Fruit fly (Drosophila melanogaster) whole organism, pupa: Measurements from ENCODE around the gene Mcr.

Source experiments
- CG10348 ChIP-seq: fragments of 200-800 bp; sonication (Bioruptor generic); IDR thresholded peaks from 2 replicates; pipeline ENCODE4 v1.3.6; 2022; ENCODE audit warnings: missing biosample characterization, missing genetic modification characterization
- CG12605 ChIP-seq: fragments of 200-800 bp; sonication (Bioruptor generic); IDR thresholded peaks from 2 replicates; pipeline ENCODE4 v1.3.6; 2022; ENCODE audit warnings: missing biosample characterization, missing genetic modification characterization
- CG13204 ChIP-seq: fragments of 200-800 bp; sonication (Bioruptor generic); optimal IDR thresholded peaks from 2 replicates; lab custom pipeline; 2018; ENCODE audit warnings: missing biosample characterization, mild to moderate bottlenecking, missing genetic modification characterization, moderate library complexity
- CG14655 ChIP-seq: fragments of 200-800 bp; sonication (Bioruptor generic); optimal IDR thresholded peaks from 3 replicates; lab custom pipeline; 2017; ENCODE audit warnings: mild to moderate bottlenecking, missing biosample characterization, missing genetic modification reagents, missing genetic modification characterization
- CG15710 ChIP-seq: fragments of 200-800 bp; sonication (Bioruptor generic); optimal IDR thresholded peaks from 2 replicates; lab custom pipeline; 2018; ENCODE audit warnings: missing biosample characterization, mild to moderate bottlenecking, missing genetic modification characterization, moderate library complexity
- CG17806 ChIP-seq: fragments of 200-800 bp; sonication (Bioruptor generic); optimal IDR thresholded peaks from 2 replicates; lab custom pipeline; 2018; ENCODE audit warnings: missing biosample characterization, mild to moderate bottlenecking, missing genetic modification characterization, moderate library complexity
- CG32121 ChIP-seq: fragments of 200-800 bp; sonication (Bioruptor generic); IDR thresholded peaks from 2 replicates; pipeline ENCODE4 v1.3.6; 2022; ENCODE audit warnings: missing biosample characterization, missing genetic modification characterization
- CG34367 ChIP-seq: fragments of 200-800 bp; sonication (Bioruptor generic); optimal IDR thresholded peaks from 2 replicates; lab custom pipeline; 2018; ENCODE audit warnings: missing biosample characterization, mild to moderate bottlenecking, missing genetic modification characterization
- CG4496 ChIP-seq: fragments of 200-800 bp; sonication (Bioruptor generic); IDR thresholded peaks from 3 replicates; pipeline ENCODE4 v1.3.6; 2022; ENCODE audit warnings: missing biosample characterization, missing genetic modification characterization
- CG8159 ChIP-seq: fragments of 200-800 bp; sonication (Bioruptor generic); optimal IDR thresholded peaks from 3 replicates; lab custom pipeline; 2018; ENCODE audit warnings: missing biosample characterization, mild to moderate bottlenecking, missing genetic modification characterization, moderate library complexity
- CG8301 ChIP-seq: fragments of 200-800 bp; sonication (Bioruptor generic); optimal IDR thresholded peaks from 2 replicates; lab custom pipeline; 2018; ENCODE audit warnings: missing biosample characterization, mild to moderate bottlenecking, missing genetic modification characterization
- CG9948 ChIP-seq: fragments of 200-800 bp; sonication (Bioruptor generic); optimal IDR thresholded peaks from 2 replicates; lab custom pipeline; 2018; ENCODE audit warnings: missing biosample characterization, mild to moderate bottlenecking, missing genetic modification characterization, moderate library complexity
- D1 ChIP-seq: fragments of 200-800 bp; sonication (Bioruptor generic); optimal IDR thresholded peaks from 2 replicates; lab custom pipeline; 2018; ENCODE audit warnings: missing biosample characterization, mild to moderate bottlenecking, missing genetic modification characterization, moderate library complexity
- EcR ChIP-seq: fragments of 200-800 bp; sonication (Bioruptor generic); optimal IDR thresholded peaks from 3 replicates; lab custom pipeline; 2019; ENCODE audit warnings: missing biosample characterization, missing genetic modification characterization, mild to moderate bottlenecking, moderate library complexity, missing genetic modification reagents
- Ets98B ChIP-seq: fragments of 200-800 bp; sonication (Bioruptor generic); IDR thresholded peaks from 2 replicates; pipeline ENCODE4 v1.3.6; 2022; ENCODE audit warnings: missing biosample characterization, missing genetic modification characterization
- Pif1A ChIP-seq: fragments of 200-800 bp; sonication (Bioruptor generic); optimal IDR thresholded peaks from 3 replicates; lab custom pipeline; 2016; ENCODE audit warnings: missing biosample characterization, missing genetic modification characterization
- Pif1B ChIP-seq: fragments of 200-800 bp; sonication (Bioruptor generic); optimal IDR thresholded peaks from 3 replicates; lab custom pipeline; 2016; ENCODE audit warnings: missing biosample characterization, missing genetic modification characterization
- Snoo ChIP-seq: fragments of 200-800 bp; sonication (Bioruptor generic); optimal IDR thresholded peaks from 3 replicates; lab custom pipeline; 2017; ENCODE audit warnings: missing biosample characterization, mild to moderate bottlenecking, missing genetic modification characterization, inconsistent platforms
- fd96Ca ChIP-seq: fragments of 200-800 bp; sonication (Bioruptor generic); IDR thresholded peaks from 3 replicates; pipeline ENCODE4 v1.3.6; 2022; ENCODE audit warnings: missing biosample characterization, missing genetic modification characterization
- gl ChIP-seq: fragments of 200-800 bp; sonication (Bioruptor generic); optimal IDR thresholded peaks from 2 replicates; lab custom pipeline; 2018; ENCODE audit warnings: missing biosample characterization, mild to moderate bottlenecking, missing genetic modification characterization
- rn ChIP-seq: fragments of 200-800 bp; sonication (Bioruptor generic); IDR thresholded peaks from 2 replicates; pipeline ENCODE4 v1.3.6; 2022; ENCODE audit warnings: missing biosample characterization, missing genetic modification characterization

Mcr gene

dm6 chr2L:8093182-8093941 lies 10.6 kb upstream of the Mcr start:
- TF ChIP-seq CG9948 (no peak), CG32121 (no peak), Ets98B (GFP tag; lab: Robert Waterston, UW) (peak; percentile 8; the same call in 1 of the 2 replicates), D1 (tag; lab: Kevin White, UChicago) (no peak), rn (no peak), CG12605 (GFP tag; lab: Robert Waterston, UW) (no peak), fd96Ca (GFP tag; lab: Robert Waterston, UW) (peak; percentile 44; the same call in 2 of the 3 replicates), CG13204 (GFP tag; lab: Kevin White, UChicago) (no peak), CG14655 (GFP tag; lab: Kevin White, UChicago) (peak; percentile 9), CG4496 (GFP tag; lab: Robert Waterston, UW) (no peak), Pif1A (GFP tag; lab: Kevin White, UChicago) (no peak), Snoo (tag; lab: Kevin White, UChicago) (no peak), CG15710 (no peak), CG10348 (no peak), CG17806 (tag; lab: Kevin White, UChicago) (no peak), gl (tag; lab: Kevin White, UChicago) (no peak), EcR (GFP tag; lab: Kevin White, UChicago) (peak; percentile 56), CG8301 (tag; lab: Kevin White, UChicago) (no peak), CG8159 (tag; lab: Kevin White, UChicago) (peak; percentile 40), Pif1B (GFP tag; lab: Kevin White, UChicago) (peak; percentile 36), CG34367 (no peak)

DNA sequence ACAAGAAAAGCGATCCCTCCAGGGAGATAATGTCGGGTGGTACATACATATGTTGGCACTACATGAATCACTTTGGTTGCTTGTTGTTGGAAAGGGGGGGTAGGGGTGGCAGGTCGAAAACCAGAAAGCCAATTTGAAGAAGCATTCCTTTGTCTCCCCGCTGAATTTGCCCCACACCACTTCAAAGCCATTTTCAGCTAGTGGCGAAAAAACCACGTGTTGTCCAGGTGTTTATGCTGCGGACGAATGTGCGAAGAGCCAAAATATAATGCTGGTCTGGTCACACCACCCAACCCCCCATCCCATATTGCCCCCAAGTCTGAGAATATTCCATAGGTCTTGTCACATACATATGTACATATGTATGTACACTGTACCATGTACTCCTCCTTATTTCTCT lies 9.1 kb upstream of the Mcr start:
- no peak for TF ChIP-seq CG4496 (GFP tag; lab: Robert Waterston, UW)
- TF ChIP-seq CG12605 (GFP tag; lab: Robert Waterston, UW), result no peak
- TF ChIP-seq CG32121, result no peak
- TF ChIP-seq CG8159 (tag; lab: Kevin White, UChicago), result no peak
- no peak for TF ChIP-seq CG13204 (GFP tag; lab: Kevin White, UChicago)
- no peak for TF ChIP-seq Pif1A (GFP tag; lab: Kevin White, UChicago)

- no peak for TF ChIP-seq CG8301 (tag; lab: Kevin White, UChicago)
- TF ChIP-seq CG8159 (tag; lab: Kevin White, UChicago), result no peak
- no peak for TF ChIP-seq Pif1A (GFP tag; lab: Kevin White, UChicago)
- TF ChIP-seq CG34367, result no peak
- TF ChIP-seq CG32121, result no peak
- TF ChIP-seq Pif1B (GFP tag; lab: Kevin White, UChicago), result no peak
- no peak for TF ChIP-seq Snoo (tag; lab: Kevin White, UChicago)
- TF ChIP-seq CG12605 (GFP tag; lab: Robert Waterston, UW), result no peak
- no peak for TF ChIP-seq Ets98B (GFP tag; lab: Robert Waterston, UW)
- no peak for TF ChIP-seq CG17806 (tag; lab: Kevin White, UChicago)
- no peak for TF ChIP-seq rn
- no peak for TF ChIP-seq CG9948
- TF ChIP-seq gl (tag; lab: Kevin White, UChicago), result no peak
Observed at dm6 chr2L:8091429-8091828, 8.6 kb upstream of the Mcr start.

- no peak for TF ChIP-seq CG13204 (GFP tag; lab: Kevin White, UChicago)
- TF ChIP-seq CG15710, result no peak
- no peak for TF ChIP-seq rn
- peak; percentile 36 for TF ChIP-seq Pif1A (GFP tag; lab: Kevin White, UChicago)
- peak; percentile 27; the same call in 1 of the 3 replicates for TF ChIP-seq CG4496 (GFP tag; lab: Robert Waterston, UW)
- TF ChIP-seq D1 (tag; lab: Kevin White, UChicago), result no peak
- TF ChIP-seq CG17806 (tag; lab: Kevin White, UChicago), result no peak
- TF ChIP-seq EcR (GFP tag; lab: Kevin White, UChicago), result no peak
- TF ChIP-seq fd96Ca (GFP tag; lab: Robert Waterston, UW), result no peak
- TF ChIP-seq CG12605 (GFP tag; lab: Robert Waterston, UW), result no peak
- peak; percentile 19 for TF ChIP-seq CG14655 (GFP tag; lab: Kevin White, UChicago)
- TF ChIP-seq CG34367, result no peak
- peak; percentile 20; the same call in 1 of the 2 replicates for TF ChIP-seq Ets98B (GFP tag; lab: Robert Waterston, UW)
- peak; percentile 23 for TF ChIP-seq CG8301 (tag; lab: Kevin White, UChicago)
- no peak for TF ChIP-seq CG32121
Observed at dm6 chr2L:8088025-8088789, 5.4 kb upstream of the Mcr start.

- TF ChIP-seq EcR (GFP tag; lab: Kevin White, UChicago), result peak; percentile 5
- TF ChIP-seq CG17806 (tag; lab: Kevin White, UChicago), result no peak
Observed at dm6 chr2L:8087468-8087789, 4.6 kb upstream of the Mcr start.
